Worm (Caenorhabditis elegans) whole organism, L2 larva: ENCODE results near the gene T04C12.11.

ENCODE experiments used
- C34F6.9 ChIP-seq: fragments of 150-350 bp; optimal IDR thresholded peaks from 2 replicates; lab custom pipeline; 2014; ENCODE audit warnings: missing biosample characterization, missing genetic modification characterization
- F13H6.1 ChIP-seq: sonication (generic microtip); optimal IDR thresholded peaks from 2 replicates; lab custom pipeline; 2016; ENCODE audit warnings: missing genetic modification characterization, missing compliant biosample characterization
- R02D3.7 ChIP-seq: fragments of 150-350 bp; optimal IDR thresholded peaks from 2 replicates; lab custom pipeline; 2014; ENCODE audit warnings: missing biosample characterization, missing genetic modification characterization
- Y55F3AM.14 ChIP-seq: fragments of 200-800 bp; sonication (Bioruptor generic); optimal IDR thresholded peaks from 2 replicates; lab custom pipeline; 2018; ENCODE audit warnings: mild to moderate bottlenecking, missing genetic modification characterization, missing compliant biosample characterization
- ZK546.5 ChIP-seq: sonication (generic microtip); optimal IDR thresholded peaks from 2 replicates; lab custom pipeline; 2017; ENCODE audit warnings: missing biosample characterization, missing genetic modification characterization
- alr-1 ChIP-seq: fragments of 150-350 bp; optimal IDR thresholded peaks from 2 replicates; lab custom pipeline; 2014; ENCODE audit warnings: missing biosample characterization, missing genetic modification characterization
- aly-2 ChIP-seq: fragments of 150-350 bp; optimal IDR thresholded peaks from 2 replicates; lab custom pipeline; 2014; ENCODE audit warnings: missing biosample characterization, missing genetic modification characterization
- ama-1 ChIP-seq: fragments of 150-350 bp; optimal IDR thresholded peaks from 2 replicates; lab custom pipeline; 2018; ENCODE audit warnings: inconsistent platforms
- ceh-16 ChIP-seq: fragments of 150-350 bp; optimal IDR thresholded peaks from 2 replicates; lab custom pipeline; 2014; ENCODE audit warnings: missing biosample characterization, missing genetic modification characterization
- crh-2 ChIP-seq: sonication (generic microtip); optimal IDR thresholded peaks from 2 replicates; lab custom pipeline; 2017; ENCODE audit warnings: missing biosample characterization, missing genetic modification characterization
- dmd-4 ChIP-seq: sonication (generic microtip); optimal IDR thresholded peaks from 2 replicates; lab custom pipeline; 2017; ENCODE audit warnings: missing biosample characterization, missing genetic modification characterization
- egl-27 ChIP-seq: sonication (generic microtip); optimal IDR thresholded peaks from 3 replicates; lab custom pipeline; 2017; ENCODE audit warnings: missing biosample characterization, missing genetic modification reagents, missing genetic modification characterization
- elt-1 ChIP-seq: fragments of 150-350 bp; optimal IDR thresholded peaks from 2 replicates; lab custom pipeline; 2014; ENCODE audit warnings: missing biosample characterization, missing genetic modification characterization
- elt-3 ChIP-seq: sonication (generic microtip); optimal IDR thresholded peaks from 2 replicates; lab custom pipeline; 2017; ENCODE audit warnings: missing biosample characterization, missing genetic modification characterization
- fos-1 ChIP-seq: fragments of 150-350 bp; optimal IDR thresholded peaks from 2 replicates; lab custom pipeline; 2014; ENCODE audit warnings: missing biosample characterization, missing genetic modification characterization
- lin-11 ChIP-seq: fragments of 150-350 bp; sonication (generic microtip); optimal IDR thresholded peaks from 2 replicates; lab custom pipeline; 2014; ENCODE audit warnings: missing biosample characterization, missing genetic modification characterization, inconsistent platforms, mixed read lengths
- lin-13 ChIP-seq: fragments of 150-350 bp; optimal IDR thresholded peaks from 2 replicates; lab custom pipeline; 2014; ENCODE audit warnings: missing biosample characterization, missing genetic modification reagents, missing genetic modification characterization
- lin-39 ChIP-seq: fragments of 150-350 bp; optimal IDR thresholded peaks from 2 replicates; lab custom pipeline; 2014; ENCODE audit warnings: missing biosample characterization, missing genetic modification reagents, missing genetic modification characterization
- lsy-2 ChIP-seq, 2 experiments: fragments of 150-350 bp in 1 of 2; sonication (generic microtip) in 1 of 2; optimal IDR thresholded peaks; 2 replicates each; lab custom pipeline; 2014 to 2017; ENCODE audit warnings: missing biosample characterization in 2 of 2, missing genetic modification characterization in 2 of 2
- mab-5 ChIP-seq: fragments of 150-350 bp; optimal IDR thresholded peaks from 2 replicates; lab custom pipeline; 2014; ENCODE audit warnings: missing biosample characterization, missing genetic modification characterization
- mbf-1 ChIP-seq: sonication (generic microtip); optimal IDR thresholded peaks from 2 replicates; lab custom pipeline; 2017; ENCODE audit warnings: missing biosample characterization, missing genetic modification characterization
- mdl-1 ChIP-seq, 2 experiments: fragments of 150-350 bp in 1 of 2; sonication (generic microtip) in 1 of 2; optimal IDR thresholded peaks; 2 replicates each; lab custom pipeline; 2017; ENCODE audit warnings: missing biosample characterization in 2 of 2, missing genetic modification characterization in 2 of 2
- nhr-10 ChIP-seq: sonication (generic microtip); optimal IDR thresholded peaks from 2 replicates; lab custom pipeline; 2017; ENCODE audit warnings: missing biosample characterization, missing genetic modification characterization
- nhr-11 ChIP-seq: fragments of 150-350 bp; optimal IDR thresholded peaks from 2 replicates; lab custom pipeline; 2014; ENCODE audit warnings: missing biosample characterization, missing genetic modification characterization
- nhr-129 ChIP-seq: fragments of 150-350 bp; optimal IDR thresholded peaks from 2 replicates; lab custom pipeline; 2014; ENCODE audit warnings: missing biosample characterization, missing genetic modification characterization
- nhr-21 ChIP-seq: fragments of 150-350 bp; optimal IDR thresholded peaks from 2 replicates; lab custom pipeline; 2014; ENCODE audit warnings: missing biosample characterization, missing genetic modification characterization
- nhr-237 ChIP-seq: fragments of 150-350 bp; optimal IDR thresholded peaks from 2 replicates; lab custom pipeline; 2014; ENCODE audit warnings: missing biosample characterization, missing genetic modification characterization
- nhr-25 ChIP-seq: fragments of 150-350 bp; sonication (generic microtip); optimal IDR thresholded peaks from 3 replicates; lab custom pipeline; 2014; ENCODE audit warnings: missing biosample characterization, missing genetic modification characterization
- nhr-77 ChIP-seq: fragments of 150-350 bp; optimal IDR thresholded peaks from 2 replicates; lab custom pipeline; 2014; ENCODE audit warnings: missing biosample characterization, missing genetic modification characterization
- peb-1 ChIP-seq: fragments of 150-350 bp; optimal IDR thresholded peaks from 2 replicates; lab custom pipeline; 2014; ENCODE audit warnings: missing biosample characterization, missing genetic modification characterization
- sem-4 ChIP-seq: fragments of 150-350 bp; optimal IDR thresholded peaks from 2 replicates; lab custom pipeline; 2014; ENCODE audit warnings: missing biosample characterization, missing genetic modification reagents, missing genetic modification characterization
- sma-3 ChIP-seq: sonication (generic microtip); optimal IDR thresholded peaks from 2 replicates; lab custom pipeline; 2016; ENCODE audit warnings: missing genetic modification reagents, missing genetic modification characterization, missing compliant biosample characterization
- sma-9 ChIP-seq, 2 experiments: fragments of 150-350 bp in 1 of 2; sonication (generic microtip) in 1 of 2; optimal IDR thresholded peaks; 2 replicates each; lab custom pipeline; 2014 to 2016; ENCODE audit warnings: missing genetic modification characterization in 2 of 2, mild to moderate bottlenecking in 1 of 2, missing biosample characterization in 1 of 2, missing compliant biosample characterization in 1 of 2, missing genetic modification reagents in 1 of 2, moderate library complexity in 1 of 2
- snpc-4 ChIP-seq: fragments of 150-350 bp; optimal IDR thresholded peaks from 2 replicates; lab custom pipeline; 2014; ENCODE audit warnings: missing biosample characterization, missing genetic modification characterization
- unc-55 ChIP-seq: fragments of 150-350 bp; sonication (generic microtip); optimal IDR thresholded peaks from 3 replicates; lab custom pipeline; 2014; ENCODE audit warnings: missing biosample characterization, missing genetic modification reagents, missing genetic modification characterization
- unc-62 ChIP-seq: fragments of 150-350 bp; optimal IDR thresholded peaks from 2 replicates; lab custom pipeline; 2014; ENCODE audit warnings: missing biosample characterization, missing genetic modification reagents, missing genetic modification characterization
- zag-1 ChIP-seq: fragments of 150-350 bp; optimal IDR thresholded peaks from 2 replicates; lab custom pipeline; 2014; ENCODE audit warnings: missing biosample characterization, missing genetic modification characterization
- ztf-1 ChIP-seq: fragments of 200-800 bp; sonication (Bioruptor generic); conservative IDR thresholded peaks from 2 replicates; pipeline ENCODE4 v1.3.6; 2022; ENCODE audit warnings: missing genetic modification characterization, missing compliant biosample characterization
- ztf-4 ChIP-seq: fragments of 150-350 bp; optimal IDR thresholded peaks from 2 replicates; lab custom pipeline; 2014; ENCODE audit warnings: missing biosample characterization, missing genetic modification characterization

Gene T04C12.11

DNA sequence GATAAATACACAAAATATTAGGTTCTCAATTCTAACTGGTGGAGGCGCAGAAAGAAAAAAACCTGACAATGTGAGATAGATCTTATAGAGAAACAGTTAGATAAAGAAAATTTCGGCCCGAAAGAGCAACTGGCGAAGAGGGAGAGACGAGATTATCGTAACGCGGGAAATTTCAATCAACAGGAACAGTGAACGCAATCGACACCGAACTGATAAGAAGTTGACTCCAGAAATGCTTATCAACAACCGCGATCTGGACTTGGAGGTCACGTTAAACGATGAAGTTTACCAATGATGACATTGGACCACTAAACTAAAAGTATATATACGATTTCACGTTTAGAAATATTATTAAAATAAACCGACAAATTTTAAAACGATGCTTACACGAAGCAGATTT, 16.3 kb upstream of the T04C12.11 start:
- TF ChIP-seq ama-1 (lab: Kevin White, UChicago): peak; percentile 79
- no peak for TF ChIP-seq R02D3.7 (tag; lab: Kevin White, UChicago)
- TF ChIP-seq ZK546.5 (tag; lab: Kevin White, UChicago): no peak
- peak; percentile 46 for TF ChIP-seq fos-1 (tag; lab: Kevin White, UChicago)
- TF ChIP-seq C34F6.9 (tag; lab: Kevin White, UChicago): peak; percentile 14
- no peak for TF ChIP-seq dmd-4 (tag; lab: Kevin White, UChicago)
- TF ChIP-seq unc-62 (GFP tag; lab: Kevin White, UChicago): peak; percentile 38
- TF ChIP-seq mdl-1 (tag; optimal IDR thresholded peaks at IDR 0.05; lab: Kevin White, UChicago): no peak
- no peak for TF ChIP-seq elt-1 (tag; lab: Kevin White, UChicago)
- peak; percentile 32 for TF ChIP-seq lin-13 (GFP tag; lab: Kevin White, UChicago)
- peak; percentile 77 for TF ChIP-seq ztf-4 (tag; lab: Kevin White, UChicago)
- TF ChIP-seq alr-1 (tag; lab: Kevin White, UChicago): no peak
- peak; percentile 43 for TF ChIP-seq nhr-129 (tag; lab: Kevin White, UChicago)
- peak; percentile 25 for TF ChIP-seq sma-9 (GFP tag; optimal IDR thresholded peaks at IDR 0.05; lab: Kevin White, UChicago)
- no peak for TF ChIP-seq sma-9 (tag; optimal IDR thresholded peaks at IDR 0.05; lab: Kevin White, UChicago)
- TF ChIP-seq sma-3 (GFP tag; lab: Kevin White, UChicago): no peak
- TF ChIP-seq lsy-2 (tag; optimal IDR thresholded peaks at IDR 0.05; lab: Kevin White, UChicago): peak in 1 of 2 experiments; percentile 40
- TF ChIP-seq snpc-4 (tag; lab: Kevin White, UChicago): no peak
- TF ChIP-seq lin-11 (tag; lab: Kevin White, UChicago): no peak
- no peak for TF ChIP-seq egl-27 (tag; lab: Kevin White, UChicago)
- TF ChIP-seq nhr-11 (tag; lab: Kevin White, UChicago): no peak
- TF ChIP-seq nhr-10 (tag; lab: Kevin White, UChicago): no peak
- peak; percentile 31 for TF ChIP-seq crh-2 (tag; lab: Kevin White, UChicago)
- TF ChIP-seq, all 48 proteins: peak for 10

DNA sequence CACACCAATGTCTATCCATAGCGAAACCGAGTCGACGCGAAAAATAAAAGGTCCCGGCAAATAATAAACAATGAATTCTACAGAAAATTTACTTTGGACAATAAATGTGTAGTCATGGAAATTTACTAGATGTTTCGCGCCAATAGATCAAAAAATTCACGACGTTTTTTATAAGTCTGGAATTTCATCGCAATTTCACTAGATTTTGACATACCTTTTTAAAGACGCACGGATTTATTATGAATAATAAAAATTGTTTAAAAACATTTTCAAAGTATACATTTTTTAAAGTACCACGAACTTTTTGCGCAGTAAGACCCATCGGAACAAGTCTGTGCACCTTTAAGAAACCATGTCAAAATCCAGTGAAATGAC, 15.9 kb upstream of the T04C12.11 start:
- TF ChIP-seq sem-4 (tag; lab: Kevin White, UChicago) (peak; percentile 41), sma-3 (GFP tag; lab: Kevin White, UChicago) (peak; percentile 15), ztf-1 (no peak)

DNA sequence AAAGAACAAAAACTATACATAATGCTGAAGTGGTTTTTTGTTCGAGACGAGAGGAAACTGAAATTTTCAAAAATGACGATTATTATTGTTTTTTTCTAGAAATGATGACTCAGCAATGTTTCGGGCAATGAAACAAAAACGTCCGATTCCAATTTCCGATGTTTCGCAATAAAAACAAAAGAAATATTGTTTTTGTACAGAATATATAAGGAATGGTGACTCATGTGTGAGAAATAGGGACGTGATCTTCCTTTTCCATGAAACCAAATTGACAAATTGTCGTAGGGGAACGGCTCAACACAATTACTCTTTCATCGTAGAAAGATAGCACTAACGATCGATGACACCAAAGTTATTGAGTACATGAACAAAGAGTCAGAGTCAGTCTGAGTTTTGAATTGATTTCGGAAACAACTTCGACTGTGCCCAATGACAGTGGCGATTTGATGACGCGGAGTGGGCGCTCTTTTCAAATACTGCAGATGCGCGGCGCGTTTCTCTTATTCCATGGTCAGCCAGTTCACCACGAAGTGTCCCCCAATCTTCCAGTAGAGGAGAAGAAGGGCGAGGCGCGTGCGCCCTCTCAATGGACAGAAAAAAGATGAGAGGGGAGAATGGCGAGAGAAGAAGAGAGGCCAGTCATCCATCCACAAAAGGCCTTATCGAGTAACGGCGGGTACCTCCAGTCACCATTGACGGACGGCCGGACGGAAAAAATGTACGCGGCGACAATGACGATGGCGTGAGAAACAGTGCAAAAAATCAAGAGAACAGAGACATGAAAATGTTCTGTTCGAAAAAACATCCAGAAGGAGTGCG, 15.3 kb upstream of the T04C12.11 start:
- peak; percentile 10 for TF ChIP-seq F13H6.1
- no peak for TF ChIP-seq lin-13 (GFP tag; lab: Kevin White, UChicago)
- TF ChIP-seq unc-55 (GFP tag; lab: Kevin White, UChicago): peak; percentile 12
- peak; percentile 4 for TF ChIP-seq nhr-21 (tag; lab: Kevin White, UChicago)
- TF ChIP-seq fos-1 (tag; lab: Kevin White, UChicago): peak; percentile 41
- peak; percentile 31 for TF ChIP-seq nhr-129 (tag; lab: Kevin White, UChicago)
- peak; percentile 22 for TF ChIP-seq nhr-25
- TF ChIP-seq mdl-1 (tag; optimal IDR thresholded peaks at IDR 0.05; lab: Kevin White, UChicago): peak; percentile 41 to 51
- no peak for TF ChIP-seq snpc-4 (tag; lab: Kevin White, UChicago)

DNA sequence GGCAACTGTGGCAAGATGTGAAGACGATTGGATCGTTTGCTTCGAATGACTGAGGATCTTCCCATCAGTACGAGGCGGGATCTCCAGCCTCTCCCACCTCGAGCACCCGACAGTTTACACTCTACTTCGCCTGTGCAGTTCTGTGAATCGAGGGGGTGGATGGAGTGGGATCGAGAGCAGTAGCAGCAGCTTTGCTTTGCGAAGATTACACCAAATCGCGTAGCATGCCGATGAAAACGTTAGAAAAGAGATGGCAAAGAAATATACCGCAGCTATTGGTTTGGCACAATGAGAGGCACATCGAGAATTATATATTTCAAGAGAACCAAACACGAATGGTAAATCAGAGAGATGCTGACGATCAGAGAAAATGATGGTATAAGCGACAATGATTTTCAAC, 14.4 kb upstream of the T04C12.11 start, which contains the start of gene act-3:
Gene act-3 (minus strand): TSS at position 51 of the 400 bp plus-strand sequence.
- TF ChIP-seq ceh-16 (tag; lab: Kevin White, UChicago) (no peak), unc-62 (GFP tag; lab: Kevin White, UChicago) (no peak), F13H6.1 (peak; percentile 44), nhr-21 (tag; lab: Kevin White, UChicago) (no peak), nhr-237 (tag; lab: Kevin White, UChicago) (no peak), nhr-10 (tag; lab: Kevin White, UChicago) (no peak), elt-3 (no peak), C34F6.9 (tag; lab: Kevin White, UChicago) (no peak), sem-4 (tag; lab: Kevin White, UChicago) (no peak), peb-1 (tag; lab: Kevin White, UChicago) (no peak), alr-1 (tag; lab: Kevin White, UChicago) (no peak), egl-27 (tag; lab: Kevin White, UChicago) (no peak), snpc-4 (tag; lab: Kevin White, UChicago) (no peak), mab-5 (tag; lab: Kevin White, UChicago) (no peak), nhr-129 (tag; lab: Kevin White, UChicago) (peak; percentile 39), fos-1 (tag; lab: Kevin White, UChicago) (no peak), Y55F3AM.14 (GFP tag; lab: Kevin White, UChicago) (no peak), aly-2 (tag; lab: Kevin White, UChicago) (no peak), zag-1 (no peak), ZK546.5 (tag; lab: Kevin White, UChicago) (no peak), nhr-77 (no peak), mbf-1 (no peak), sma-9 (GFP tag; optimal IDR thresholded peaks at IDR 0.05; lab: Kevin White, UChicago) (peak; percentile 16), sma-9 (tag; optimal IDR thresholded peaks at IDR 0.05; lab: Kevin White, UChicago) (no peak), lin-39 (tag; lab: Kevin White, UChicago) (no peak)
